Comparison of ENCODE assay signal across 4 fruit fly cellular contexts in the genomic region with DNA sequence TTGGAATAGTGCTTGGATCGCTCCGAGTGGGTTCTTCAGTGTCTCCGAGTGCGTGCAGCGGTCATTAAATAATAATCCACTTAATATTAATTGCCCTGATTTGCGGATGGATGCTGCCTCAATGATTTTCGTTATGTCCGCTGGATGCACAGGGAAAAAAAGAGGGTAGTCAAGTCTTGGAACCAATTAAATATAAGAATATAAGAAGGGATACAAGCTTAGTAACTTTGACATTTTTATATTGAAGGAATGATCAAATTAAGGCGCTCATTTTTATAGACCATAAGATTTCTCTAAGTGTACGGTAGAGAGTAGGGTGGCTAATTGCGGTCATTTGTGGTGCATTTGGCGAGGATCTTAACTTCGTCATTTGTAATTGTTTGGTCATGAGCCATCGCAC.
TF ChIP-seq lines count a peak whose summit lies in the region.

No protein-coding gene starts in this region.

- TF ChIP-seq CTCF in whole organism, embryonic (GFP tag; optimal IDR thresholded peaks at IDR 0.05; lab: Kevin White, UChicago): no peak

TF ChIP-seq in whole organism, embryonic, 481 proteins besides CTCF, POLR2A, EP300 and RAD21 (continues in another document):
- TF ChIP-seq dmrt11E (tag; optimal IDR thresholded peaks at IDR 0.05; lab: Kevin White, UChicago): peak; percentile 51
- peak; percentile 6 for TF ChIP-seq CG11504 (tag; optimal IDR thresholded peaks at IDR 0.05; lab: Kevin White, UChicago)
- peak; percentile 87 for TF ChIP-seq sens (GFP tag; lab: Kevin White, UChicago)
- TF ChIP-seq CG18619 (GFP tag; optimal IDR thresholded peaks at IDR 0.05; lab: Kevin White, UChicago): no peak
- no peak for TF ChIP-seq CG2889 (GFP tag; IDR thresholded peaks at IDR 0.05; lab: Robert Waterston, UW)
- peak; percentile 19 for TF ChIP-seq CG15696 (tag; optimal IDR thresholded peaks at IDR 0.05; lab: Kevin White, UChicago)
- no peak for TF ChIP-seq prd (optimal IDR thresholded peaks at IDR 0.05; lab: Kevin White, UChicago)
- TF ChIP-seq prd (GFP tag; IDR thresholded peaks at IDR 0.05; lab: Robert Waterston, UW): peak; percentile 64; the same call in 2 of the 3 replicates
- 0 out of 2 replicates have a peak, but pooled peaks have one; percentile 23 for TF ChIP-seq slbo (GFP tag; IDR thresholded peaks at IDR 0.05; lab: Robert Waterston, UW)
- TF ChIP-seq bsh (GFP tag; optimal IDR thresholded peaks at IDR 0.05; lab: Kevin White, UChicago): peak in 1 of 2 experiments; percentile 41
- peak; percentile 1 for TF ChIP-seq trem (tag; optimal IDR thresholded peaks at IDR 0.05; lab: Kevin White, UChicago)
- peak; percentile 30 for TF ChIP-seq phol (tag; optimal IDR thresholded peaks at IDR 0.05; lab: Kevin White, UChicago)
- TF ChIP-seq CG17361 (GFP tag; IDR thresholded peaks at IDR 0.05; lab: Robert Waterston, UW): no peak
- TF ChIP-seq CG2712 (tag; optimal IDR thresholded peaks at IDR 0.05; lab: Kevin White, UChicago): peak; percentile 32
- TF ChIP-seq Xrp1 (GFP tag; IDR thresholded peaks at IDR 0.05; lab: Robert Waterston, UW): peak; percentile 59
- TF ChIP-seq ham (GFP tag; IDR thresholded peaks at IDR 0.05; lab: Robert Waterston, UW): no peak
- peak; percentile 74 for TF ChIP-seq Ets65A (GFP tag; lab: Kevin White, UChicago)
- TF ChIP-seq seq (GFP tag; IDR thresholded peaks at IDR 0.05; lab: Robert Waterston, UW): 0 out of 2 replicates have a peak, but pooled peaks have one; percentile 28
- TF ChIP-seq gem (tag; optimal IDR thresholded peaks at IDR 0.05; lab: Kevin White, UChicago): peak; percentile 44
- no peak for TF ChIP-seq onecut (GFP tag; IDR thresholded peaks at IDR 0.05; lab: Robert Waterston, UW)
- peak; percentile 29 for TF ChIP-seq CG7839 (tag; optimal IDR thresholded peaks at IDR 0.05; lab: Kevin White, UChicago)
- TF ChIP-seq CG30403 (GFP tag; optimal IDR thresholded peaks at IDR 0.05; lab: Kevin White, UChicago): peak; percentile 7

TF ChIP-seq in whole organism, prepupa, 60 proteins besides CTCF, POLR2A, EP300 and RAD21 (continues in another document):
- TF ChIP-seq CG6808 (GFP tag; optimal IDR thresholded peaks at IDR 0.05; lab: Kevin White, UChicago): no peak
- no peak for TF ChIP-seq ss (GFP tag; optimal IDR thresholded peaks at IDR 0.05; lab: Kevin White, UChicago)
- no peak for TF ChIP-seq CG4318 (GFP tag; optimal IDR thresholded peaks at IDR 0.05; lab: Kevin White, UChicago)
- peak; percentile 30 for TF ChIP-seq esn (GFP tag; optimal IDR thresholded peaks at IDR 0.05; lab: Kevin White, UChicago)
- peak; percentile 75 for TF ChIP-seq svp (GFP tag; lab: Kevin White, UChicago)
- peak; percentile 46 for TF ChIP-seq Met (GFP tag; optimal IDR thresholded peaks at IDR 0.05; lab: Kevin White, UChicago)
- TF ChIP-seq CG8319 (GFP tag; optimal IDR thresholded peaks at IDR 0.05; lab: Kevin White, UChicago): no peak
- TF ChIP-seq eg (GFP tag; IDR thresholded peaks at IDR 0.05; lab: Robert Waterston, UW): peak; percentile 31; the same call in 1 of the 3 replicates
- TF ChIP-seq Eip93F (GFP tag; optimal IDR thresholded peaks at IDR 0.05; lab: Kevin White, UChicago): no peak
- TF ChIP-seq Sox15 (GFP tag; optimal IDR thresholded peaks at IDR 0.05; lab: Kevin White, UChicago): no peak
- no peak for TF ChIP-seq CG1621 (tag; optimal IDR thresholded peaks at IDR 0.05; lab: Kevin White, UChicago)
- TF ChIP-seq fkh (GFP tag; optimal IDR thresholded peaks at IDR 0.05; lab: Kevin White, UChicago): no peak
- TF ChIP-seq pdm3 (GFP tag; optimal IDR thresholded peaks at IDR 0.05; lab: Kevin White, UChicago): peak; percentile 33
- TF ChIP-seq spab (GFP tag; optimal IDR thresholded peaks at IDR 0.05; lab: Kevin White, UChicago): no peak
- no peak for TF ChIP-seq CG6854 (GFP tag; optimal IDR thresholded peaks at IDR 0.05; lab: Kevin White, UChicago)
- TF ChIP-seq CG11762 (GFP tag; optimal IDR thresholded peaks at IDR 0.05; lab: Kevin White, UChicago; ENCODE audit: insufficient read depth): no peak
- TF ChIP-seq topi (GFP tag; optimal IDR thresholded peaks at IDR 0.05; lab: Kevin White, UChicago): peak; percentile 38
- no peak for TF ChIP-seq Hr4 (GFP tag; optimal IDR thresholded peaks at IDR 0.05; lab: Kevin White, UChicago)
- no peak for TF ChIP-seq Lpt (GFP tag; optimal IDR thresholded peaks at IDR 0.05; lab: Kevin White, UChicago)
- no peak for TF ChIP-seq CG10669 (GFP tag; optimal IDR thresholded peaks at IDR 0.05; lab: Kevin White, UChicago)
- no peak for TF ChIP-seq dsx (GFP tag; optimal IDR thresholded peaks at IDR 0.05; lab: Kevin White, UChicago; ENCODE audit: poor library complexity, severe bottlenecking)
- TF ChIP-seq CG9139 (GFP tag; optimal IDR thresholded peaks at IDR 0.05; lab: Kevin White, UChicago): no peak
- TF ChIP-seq Smox (GFP tag; optimal IDR thresholded peaks at IDR 0.05; lab: Kevin White, UChicago): peak; percentile 3

TF ChIP-seq in whole organism, pupa, 21 proteins besides CTCF, POLR2A, EP300 and RAD21:
- no peak for TF ChIP-seq CG8301 (tag; optimal IDR thresholded peaks at IDR 0.05; lab: Kevin White, UChicago)
- TF ChIP-seq gl (tag; optimal IDR thresholded peaks at IDR 0.05; lab: Kevin White, UChicago): no peak
- no peak for TF ChIP-seq CG10348 (GFP tag; IDR thresholded peaks at IDR 0.05; lab: Robert Waterston, UW)
- TF ChIP-seq CG4496 (GFP tag; IDR thresholded peaks at IDR 0.05; lab: Robert Waterston, UW): no peak
- no peak for TF ChIP-seq CG34367 (tag; optimal IDR thresholded peaks at IDR 0.05; lab: Kevin White, UChicago)
- TF ChIP-seq fd96Ca (GFP tag; IDR thresholded peaks at IDR 0.05; lab: Robert Waterston, UW): no peak
- peak; percentile 2 for TF ChIP-seq CG8159 (tag; optimal IDR thresholded peaks at IDR 0.05; lab: Kevin White, UChicago)
- no peak for TF ChIP-seq CG14655 (GFP tag; optimal IDR thresholded peaks at IDR 0.05; lab: Kevin White, UChicago)
- TF ChIP-seq CG17806 (tag; optimal IDR thresholded peaks at IDR 0.05; lab: Kevin White, UChicago): peak; percentile 20

TF ChIP-seq in whole organism, wandering third instar larva, 38 proteins besides CTCF, POLR2A, EP300 and RAD21:
- TF ChIP-seq GATAd (GFP tag; optimal IDR thresholded peaks at IDR 0.05; lab: Kevin White, UChicago) (no peak), psq (GFP tag; optimal IDR thresholded peaks at IDR 0.05; lab: Kevin White, UChicago) (no peak), Vsx2 (GFP tag; optimal IDR thresholded peaks at IDR 0.05; lab: Kevin White, UChicago; ENCODE audit: partially characterized antibody) (no peak), foxo (GFP tag; optimal IDR thresholded peaks at IDR 0.05; lab: Kevin White, UChicago) (peak in 1 of 2 experiments; percentile 18), HLH106 (tag; optimal IDR thresholded peaks at IDR 0.05; lab: Kevin White, UChicago) (peak; percentile 3), h (GFP tag; optimal IDR thresholded peaks at IDR 0.05; lab: Kevin White, UChicago) (peak; percentile 33), ey (GFP tag; optimal IDR thresholded peaks at IDR 0.05; lab: Kevin White, UChicago) (peak; percentile 2), CrebA (GFP tag; optimal IDR thresholded peaks at IDR 0.05; lab: Kevin White, UChicago; ENCODE audit: borderline replicate concordance) (no peak), Myc (optimal IDR thresholded peaks at IDR 0.05; lab: Kevin White, UChicago) (no peak), dsf (GFP tag; optimal IDR thresholded peaks at IDR 0.05; lab: Kevin White, UChicago; ENCODE audit: borderline replicate concordance) (no peak), CG32264 (GFP tag; optimal IDR thresholded peaks at IDR 0.05; lab: Kevin White, UChicago) (no peak), Sp1 (GFP tag; optimal IDR thresholded peaks at IDR 0.05; lab: Kevin White, UChicago) (no peak), CG9705 (GFP tag; optimal IDR thresholded peaks at IDR 0.05; lab: Kevin White, UChicago) (no peak), sage (GFP tag; optimal IDR thresholded peaks at IDR 0.05; lab: Kevin White, UChicago) (no peak), N (GFP tag; optimal IDR thresholded peaks at IDR 0.05; lab: Kevin White, UChicago) (no peak), Hnf4 (GFP tag; optimal IDR thresholded peaks at IDR 0.05; lab: Kevin White, UChicago) (peak; percentile 14), rgr (GFP tag; optimal IDR thresholded peaks at IDR 0.05; lab: Kevin White, UChicago) (peak; percentile 33), usp (GFP tag; optimal IDR thresholded peaks at IDR 0.05; lab: Kevin White, UChicago) (no peak), fru (GFP tag; optimal IDR thresholded peaks at IDR 0.05; lab: Kevin White, UChicago) (no peak), tai (GFP tag; optimal IDR thresholded peaks at IDR 0.05; lab: Kevin White, UChicago) (no peak), Rel (GFP tag; optimal IDR thresholded peaks at IDR 0.05; lab: Kevin White, UChicago) (no peak), Rel (tag; optimal IDR thresholded peaks at IDR 0.05; lab: Kevin White, UChicago) (no peak), woc (GFP tag; optimal IDR thresholded peaks at IDR 0.05; lab: Kevin White, UChicago) (no peak), sv (GFP tag; optimal IDR thresholded peaks at IDR 0.05; lab: Kevin White, UChicago) (no peak)
